Fruit fly (Drosophila melanogaster) whole organism, embryonic: ENCODE results near the gene CG13634.

Experiments used
- Bgb ChIP-seq: fragments of 200-800 bp; sonication (Bioruptor generic); IDR thresholded peaks from 2 replicates; pipeline ENCODE4 v1.3.6; 2022; ENCODE audit warnings: missing biosample characterization, missing genetic modification characterization; ENCODE audit not compliant: partially characterized antibody
- CG10209 ChIP-seq: fragments of 200-800 bp; sonication (Bioruptor generic); optimal IDR thresholded peaks from 3 replicates; lab custom pipeline; 2017; ENCODE audit warnings: missing biosample characterization, mild to moderate bottlenecking, missing genetic modification characterization, missing genetic modification reagents
- CG10321 ChIP-seq: fragments of 200-800 bp; sonication (Bioruptor generic); IDR thresholded peaks from 2 replicates; pipeline ENCODE4 v1.3.6; 2022; ENCODE audit warnings: missing biosample characterization, missing genetic modification characterization
- CG11695 ChIP-seq: fragments of 200-800 bp; sonication (Bioruptor generic); IDR thresholded peaks from 3 replicates; pipeline ENCODE4 v1.3.6; 2022; ENCODE audit warnings: missing biosample characterization, missing genetic modification characterization
- CG12219 ChIP-seq: fragments of 200-800 bp; sonication (Bioruptor generic); optimal IDR thresholded peaks from 3 replicates; lab custom pipeline; 2018; ENCODE audit warnings: missing biosample characterization, mild to moderate bottlenecking, missing genetic modification characterization
- CG12236 ChIP-seq: fragments of 200-800 bp; sonication (Bioruptor generic); optimal IDR thresholded peaks from 2 replicates; lab custom pipeline; 2016; ENCODE audit warnings: missing biosample characterization, missing genetic modification characterization
- CG2120 ChIP-seq: fragments of 200-800 bp; sonication (Bioruptor generic); optimal IDR thresholded peaks from 3 replicates; lab custom pipeline; 2016; ENCODE audit warnings: missing biosample characterization, missing genetic modification characterization
- CG2129 ChIP-seq: fragments of 200-800 bp; sonication (Bioruptor generic); IDR thresholded peaks from 2 replicates; pipeline ENCODE4 v1.3.6; 2022; ENCODE audit warnings: missing biosample characterization, missing genetic modification characterization; ENCODE audit not compliant: partially characterized antibody
- CG3281 ChIP-seq: fragments of 200-800 bp; sonication (Bioruptor generic); optimal IDR thresholded peaks from 3 replicates; lab custom pipeline; 2017; ENCODE audit warnings: missing biosample characterization, mild to moderate bottlenecking, missing genetic modification characterization
- CG33213 ChIP-seq: fragments of 200-800 bp; sonication (Bioruptor generic); optimal IDR thresholded peaks from 3 replicates; lab custom pipeline; 2016; ENCODE audit warnings: missing biosample characterization, missing genetic modification characterization
- CG34422 ChIP-seq: fragments of 200-800 bp; sonication (Bioruptor generic); IDR thresholded peaks from 3 replicates; pipeline ENCODE4 v1.3.6; 2022; ENCODE audit warnings: missing biosample characterization, missing genetic modification characterization
- CG3726 ChIP-seq: fragments of 200-800 bp; sonication (Bioruptor generic); IDR thresholded peaks from 3 replicates; pipeline ENCODE4, ENCODE4 v1.3.6; 2022; ENCODE audit warnings: missing biosample characterization, missing genetic modification characterization
- CG3838 ChIP-seq: fragments of 200-800 bp; sonication (Bioruptor generic); optimal IDR thresholded peaks from 3 replicates; lab custom pipeline; 2016; ENCODE audit warnings: missing biosample characterization, missing genetic modification characterization
- CG3995 ChIP-seq: fragments of 200-800 bp; sonication (Bioruptor generic); optimal IDR thresholded peaks from 3 replicates; lab custom pipeline; 2016; ENCODE audit warnings: missing biosample characterization, missing genetic modification characterization
- CG5180 ChIP-seq: fragments of 200-800 bp; sonication (Bioruptor generic); optimal IDR thresholded peaks from 3 replicates; lab custom pipeline; 2017; ENCODE audit warnings: missing biosample characterization, missing genetic modification characterization, mild to moderate bottlenecking, moderate library complexity, missing genetic modification reagents
- CG7271 ChIP-seq: fragments of 200-800 bp; sonication (Bioruptor generic); optimal IDR thresholded peaks from 2 replicates; lab custom pipeline; 2018; ENCODE audit warnings: missing biosample characterization, mild to moderate bottlenecking, missing genetic modification characterization, moderate library complexity
- CG9609 ChIP-seq: fragments of 200-800 bp; sonication (Bioruptor generic); optimal IDR thresholded peaks from 3 replicates; lab custom pipeline; 2016; ENCODE audit warnings: missing biosample characterization, missing genetic modification characterization
- CHES-1-like ChIP-seq: fragments of 200-800 bp; sonication (Bioruptor generic); optimal IDR thresholded peaks from 2 replicates; lab custom pipeline; 2016; ENCODE audit warnings: missing biosample characterization, missing genetic modification characterization
- CoRest ChIP-seq: fragments of 200-800 bp; sonication (Bioruptor generic); optimal IDR thresholded peaks from 3 replicates; lab custom pipeline; 2018; ENCODE audit warnings: missing biosample characterization, mild to moderate bottlenecking, missing genetic modification characterization, moderate library complexity
- Dek ChIP-seq: fragments of 200-800 bp; sonication (Bioruptor generic); optimal IDR thresholded peaks from 3 replicates; lab custom pipeline; 2019; ENCODE audit warnings: missing biosample characterization, mild to moderate bottlenecking, missing genetic modification characterization, moderate library complexity
- Dp ChIP-seq: fragments of 200-800 bp; sonication (Bioruptor generic); optimal IDR thresholded peaks from 2 replicates; lab custom pipeline; 2018; ENCODE audit warnings: missing biosample characterization, mild to moderate bottlenecking, missing genetic modification characterization, moderate library complexity
- Dref ChIP-seq: fragments of 200-800 bp; sonication (Bioruptor generic); IDR thresholded peaks from 2 replicates; pipeline ENCODE4 v1.3.6; 2022; ENCODE audit warnings: missing biosample characterization, missing genetic modification characterization
- Ets97D ChIP-seq: fragments of 200-800 bp; sonication (Bioruptor generic); optimal IDR thresholded peaks from 3 replicates; lab custom pipeline; 2016; ENCODE audit warnings: missing biosample characterization, missing genetic modification characterization
- GATAe ChIP-seq: fragments of 200-800 bp; sonication (Bioruptor generic); conservative IDR thresholded peaks from 2 replicates; pipeline ENCODE4 v1.3.6; 2022; ENCODE audit warnings: missing biosample characterization, missing genetic modification characterization
- MTF-1 ChIP-seq: fragments of 200-800 bp; sonication (Bioruptor generic); optimal IDR thresholded peaks from 2 replicates; lab custom pipeline; 2018; ENCODE audit warnings: missing biosample characterization, mild to moderate bottlenecking, missing genetic modification characterization, borderline replicate concordance
- Med ChIP-seq: fragments of 200-800 bp; sonication (Bioruptor generic); peaks from one replicate; lab custom pipeline; 2016; ENCODE audit warnings: missing biosample characterization, missing genetic modification characterization, mild to moderate bottlenecking, inconsistent platforms, moderate library complexity
- Nf-YB ChIP-seq: fragments of 200-800 bp; sonication (Bioruptor generic); optimal IDR thresholded peaks from 3 replicates; lab custom pipeline; 2019; ENCODE audit warnings: missing biosample characterization, mild to moderate bottlenecking, missing genetic modification characterization, moderate library complexity
- PHDP ChIP-seq: fragments of 200-800 bp; sonication (Bioruptor generic); optimal IDR thresholded peaks from 3 replicates; lab custom pipeline; 2018; ENCODE audit warnings: missing biosample characterization, mild to moderate bottlenecking, missing genetic modification characterization, moderate library complexity
- Ptx1 ChIP-seq: fragments of 200-800 bp; sonication (Bioruptor generic); IDR thresholded peaks from 2 replicates; pipeline ENCODE4 v1.3.6; 2022; ENCODE audit warnings: missing biosample characterization, missing genetic modification characterization
- Vsx1 ChIP-seq: fragments of 200-800 bp; sonication (Bioruptor generic); optimal IDR thresholded peaks from 2 replicates; lab custom pipeline; 2017; ENCODE audit warnings: missing biosample characterization, mild to moderate bottlenecking, missing genetic modification characterization, missing genetic modification reagents
- aop ChIP-seq: fragments of 200-800 bp; sonication (Bioruptor generic); IDR thresholded peaks from 2 replicates; pipeline ENCODE4 v1.3.6; 2022; ENCODE audit warnings: missing biosample characterization, missing genetic modification characterization
- ato ChIP-seq: fragments of 200-800 bp; sonication (Bioruptor generic); IDR thresholded peaks from 2 replicates; pipeline ENCODE4 v1.3.6; 2022; ENCODE audit warnings: missing biosample characterization, missing genetic modification characterization; ENCODE audit not compliant: partially characterized antibody
- bigmax ChIP-seq: fragments of 200-800 bp; sonication (Bioruptor generic); optimal IDR thresholded peaks from 2 replicates; lab custom pipeline; 2018; ENCODE audit warnings: missing biosample characterization, mild to moderate bottlenecking, missing genetic modification characterization
- fd3F ChIP-seq: fragments of 200-800 bp; sonication (Bioruptor generic); optimal IDR thresholded peaks from 2 replicates; lab custom pipeline; 2018; ENCODE audit warnings: missing biosample characterization, mild to moderate bottlenecking, missing genetic modification characterization, moderate library complexity
- kni ChIP-seq: fragments of 200-800 bp; sonication (Bioruptor generic); optimal IDR thresholded peaks from 3 replicates; lab custom pipeline; 2017; ENCODE audit warnings: mild to moderate bottlenecking, missing biosample characterization, missing genetic modification reagents, missing genetic modification characterization
- lilli ChIP-seq: fragments of 200-800 bp; sonication (Bioruptor generic); optimal IDR thresholded peaks from 3 replicates; lab custom pipeline; 2016; ENCODE audit warnings: missing biosample characterization, missing genetic modification characterization
- lov ChIP-seq, 2 experiments: fragments of 200-800 bp in 1 of 2; fragments of >200 bp in 1 of 2; sonication (Bioruptor generic) in 1 of 2; IDR thresholded peaks in 1 of 2; optimal IDR thresholded peaks in 1 of 2; 2 replicates in 1 of 2; 3 replicates in 1 of 2; pipeline versions ENCODE4 v1.3.6 to Lab custom; 2017 to 2022; ENCODE audit warnings: missing biosample characterization in 1 of 2, missing genetic modification characterization in 1 of 2
- nerfin-2 ChIP-seq: fragments of 200-800 bp; sonication (Bioruptor generic); IDR thresholded peaks from 2 replicates; pipeline ENCODE4 v1.3.6; 2022; ENCODE audit warnings: missing biosample characterization, missing genetic modification characterization; ENCODE audit not compliant: partially characterized antibody
- p53 ChIP-seq: fragments of 200-800 bp; sonication (Bioruptor generic); optimal IDR thresholded peaks from 2 replicates; lab custom pipeline; 2016; ENCODE audit warnings: missing biosample characterization, missing genetic modification characterization
- pzg ChIP-seq: fragments of 200-800 bp; sonication (Bioruptor generic); optimal IDR thresholded peaks from 3 replicates; lab custom pipeline; 2018; ENCODE audit warnings: missing biosample characterization, mild to moderate bottlenecking, missing genetic modification characterization, moderate library complexity
- rib ChIP-seq: fragments of 200-800 bp; sonication (Bioruptor generic); IDR thresholded peaks from 2 replicates; pipeline ENCODE4 v1.3.6; 2022; ENCODE audit warnings: missing biosample characterization, missing genetic modification characterization
- sd ChIP-seq: fragments of 200-800 bp; sonication (Bioruptor generic); optimal IDR thresholded peaks from 3 replicates; lab custom pipeline; 2018; ENCODE audit warnings: missing biosample characterization, mild to moderate bottlenecking, missing genetic modification characterization, moderate library complexity
- sens ChIP-seq: fragments of 200-800 bp; sonication (Bioruptor generic); peaks from one replicate; lab custom pipeline; 2016; ENCODE audit warnings: missing biosample characterization, missing genetic modification characterization
- slp2 ChIP-seq: fragments of 200-800 bp; sonication (Bioruptor generic); optimal IDR thresholded peaks from 2 replicates; lab custom pipeline; 2016; ENCODE audit warnings: missing biosample characterization, missing genetic modification characterization
- sqz ChIP-seq: fragments of 200-800 bp; sonication (Bioruptor generic); optimal IDR thresholded peaks from 3 replicates; lab custom pipeline; 2018; ENCODE audit warnings: missing biosample characterization, mild to moderate bottlenecking, missing genetic modification characterization
- zen2 ChIP-seq: fragments of 200-800 bp; sonication (Bioruptor generic); IDR thresholded peaks from 3 replicates; pipeline ENCODE4 v1.3.6; 2022; ENCODE audit warnings: missing biosample characterization, missing genetic modification characterization; ENCODE audit not compliant: partially characterized antibody

The CG13634 gene

DNA sequence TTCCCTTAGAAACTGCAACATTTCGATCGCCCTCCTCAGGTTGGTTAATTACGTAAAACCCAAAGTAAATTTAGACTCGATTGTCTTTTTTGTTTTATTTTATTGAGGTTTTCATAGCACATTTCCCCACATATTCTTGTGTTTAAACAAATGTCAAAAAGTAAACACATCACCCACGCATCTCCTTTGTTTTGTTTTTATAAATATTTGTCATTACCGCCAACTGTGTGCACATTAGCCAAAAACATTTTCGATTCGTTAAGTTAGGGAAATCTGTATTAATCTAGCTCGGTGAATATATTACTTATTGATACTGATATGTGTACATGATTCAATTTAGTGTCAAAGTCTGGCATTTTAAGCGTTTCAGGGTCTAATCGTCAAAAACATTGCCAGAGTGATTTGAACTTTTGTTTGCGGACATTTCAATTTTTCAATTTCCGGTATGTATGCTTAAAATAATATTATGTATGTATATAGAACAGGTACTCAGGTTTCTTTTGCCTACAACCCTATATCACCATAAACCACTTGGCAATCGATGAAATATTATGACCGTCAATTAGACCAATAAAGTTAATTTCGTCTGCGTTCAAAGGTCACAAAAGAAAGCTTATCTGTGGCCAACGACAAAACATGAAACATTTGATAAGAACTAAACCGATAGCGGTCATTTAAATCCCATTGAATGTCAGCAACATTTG is 19.8 kb upstream of the CG13634 start (continued):
- TF ChIP-seq CG33213 (GFP tag; lab: Kevin White, UChicago) = peak; percentile 41
- no peak for TF ChIP-seq CG9609
- no peak for TF ChIP-seq CG5180 (GFP tag; lab: Kevin White, UChicago)
- no peak for TF ChIP-seq CHES-1-like
- TF ChIP-seq slp2 = no peak
- no peak for TF ChIP-seq p53 (GFP tag; lab: Kevin White, UChicago)
- peak; percentile 67 for TF ChIP-seq Vsx1 (GFP tag; lab: Kevin White, UChicago)
- peak; percentile 61 for TF ChIP-seq fd3F
- TF ChIP-seq CG3281 (GFP tag; lab: Kevin White, UChicago) = peak; percentile 74
- TF ChIP-seq kni = peak; percentile 62
- TF ChIP-seq Nf-YB (GFP tag; lab: Kevin White, UChicago) = peak; percentile 35
- TF ChIP-seq CG10321 = no peak
- no peak for TF ChIP-seq GATAe (GFP tag; lab: Robert Waterston, UW)
- TF ChIP-seq CG2120 (GFP tag; lab: Kevin White, UChicago) = no peak
- peak; percentile 37 for TF ChIP-seq CG3838
- TF ChIP-seq sqz (GFP tag; lab: Kevin White, UChicago) = no peak
- TF ChIP-seq CG7271 (tag; lab: Kevin White, UChicago) = peak; percentile 48
- peak; percentile 41 for TF ChIP-seq CG12236 (GFP tag; lab: Kevin White, UChicago)
- TF ChIP-seq bigmax = peak; percentile 12
- no peak for TF ChIP-seq CG3995 (GFP tag; lab: Kevin White, UChicago)
- 0 out of 3 replicates have a peak, but pooled peaks have one; percentile 11 for TF ChIP-seq CG11695 (GFP tag; lab: Robert Waterston, UW)

DNA sequence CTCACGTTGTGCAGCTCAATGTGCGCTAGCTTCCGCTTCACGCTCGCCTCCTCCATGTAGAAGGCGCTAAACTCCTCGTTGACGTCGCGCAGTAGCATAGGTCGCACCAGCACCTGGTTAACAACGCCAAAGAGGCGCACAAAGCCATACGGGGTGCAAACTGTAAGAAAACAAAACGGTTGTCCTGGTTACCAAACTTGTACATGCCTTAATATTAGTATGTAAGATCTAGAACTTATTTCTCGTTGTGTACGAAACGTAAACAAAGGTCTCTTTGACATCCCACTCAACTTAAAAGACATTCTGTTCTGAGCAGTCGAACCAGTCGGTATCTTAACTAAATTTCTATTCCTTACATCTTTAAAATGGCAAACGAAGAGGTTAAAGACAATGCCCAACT is 17.4 kb upstream of the CG13634 start, which contains the start of gene CG6980:
TSS of gene CG6980 (plus strand) at position 301 of the 400 bp plus-strand sequence.
- TF ChIP-seq lov (optimal IDR thresholded peaks at IDR 0.05; lab: Kevin White, UChicago) (no peak), lov (GFP tag; IDR thresholded peaks at IDR 0.05; lab: Robert Waterston, UW) (0 out of 3 replicates have a peak, but pooled peaks have one; percentile 12), rib (GFP tag; lab: Robert Waterston, UW) (no peak)

DNA sequence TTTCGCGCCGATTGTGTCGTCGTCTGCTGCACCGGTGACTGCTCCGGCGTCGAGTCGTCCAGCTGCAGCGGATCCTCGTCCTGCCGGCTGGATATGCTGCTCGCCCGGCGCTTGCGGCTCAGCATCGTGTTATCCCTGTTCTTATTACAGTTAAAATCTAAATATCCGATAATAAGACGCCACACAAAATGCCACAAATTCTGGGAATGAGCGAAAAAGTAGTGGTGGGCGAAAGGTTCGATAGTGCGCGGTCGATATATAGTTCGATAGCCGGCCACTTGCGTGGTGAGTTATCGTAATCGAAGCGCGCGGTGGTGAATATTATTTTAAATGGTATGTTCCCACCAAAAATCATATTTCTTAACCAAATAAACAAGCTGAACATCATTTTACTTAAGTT is 15.1 kb upstream of the CG13634 start, which contains the start of gene polybromo:
TSS of gene polybromo (minus strand) at position 212 of the 400 bp plus-strand sequence.
- TF ChIP-seq aop (GFP tag; lab: Robert Waterston, UW) = no peak
- peak; percentile 85 for TF ChIP-seq Med
- no peak for TF ChIP-seq CG12219 (GFP tag; lab: Kevin White, UChicago)
- TF ChIP-seq Dp (GFP tag; lab: Kevin White, UChicago) = peak; percentile 90
- TF ChIP-seq Ptx1 (GFP tag; lab: Robert Waterston, UW) = no peak
- TF ChIP-seq CG10209 (GFP tag; lab: Kevin White, UChicago) = no peak
- TF ChIP-seq CG2120 (GFP tag; lab: Kevin White, UChicago) = peak; percentile 13
- peak; percentile 64 for TF ChIP-seq CG2129
- peak; percentile 80 for TF ChIP-seq pzg (GFP tag; lab: Kevin White, UChicago)
- peak; percentile 84 for TF ChIP-seq CG34422 (GFP tag; lab: Robert Waterston, UW)
- TF ChIP-seq nerfin-2 (GFP tag; lab: Robert Waterston, UW) = peak; percentile 88
- peak; percentile 84 for TF ChIP-seq ato (GFP tag; lab: Robert Waterston, UW)
- TF ChIP-seq lilli (GFP tag; lab: Kevin White, UChicago) = peak; percentile 10
- peak; percentile 86 for TF ChIP-seq zen2 (GFP tag; lab: Robert Waterston, UW)
- TF ChIP-seq Ets97D (GFP tag; lab: Kevin White, UChicago) = peak; percentile 33
- TF ChIP-seq sd = no peak
- peak; percentile 49 for TF ChIP-seq sens (GFP tag; lab: Kevin White, UChicago)
- no peak for TF ChIP-seq CoRest (tag; lab: Kevin White, UChicago)
- TF ChIP-seq Dref (GFP tag; lab: Robert Waterston, UW) = peak; percentile 92
- no peak for TF ChIP-seq CG3726 (GFP tag; lab: Robert Waterston, UW)
- TF ChIP-seq MTF-1 (GFP tag; lab: Kevin White, UChicago) = no peak
- TF ChIP-seq Bgb (GFP tag; lab: Robert Waterston, UW) = peak; percentile 90
- no peak for TF ChIP-seq Dek (tag; lab: Kevin White, UChicago)
- no peak for TF ChIP-seq PHDP
